Fruit fly (Drosophila melanogaster) whole organism, prepupa: ENCODE data around the gene CG15547.

Experiments
- CG6276 ChIP-seq: fragments of 200-800 bp; sonication (Bioruptor generic); optimal IDR thresholded peaks from 2 replicates; lab custom pipeline; 2017; ENCODE audit warnings: missing biosample characterization, mild to moderate bottlenecking, missing genetic modification characterization
- CG8319 ChIP-seq: fragments of 200-800 bp; sonication (Bioruptor generic); optimal IDR thresholded peaks from 3 replicates; lab custom pipeline; 2016; ENCODE audit warnings: missing biosample characterization, missing genetic modification characterization
- Met ChIP-seq: fragments of 200-800 bp; sonication (Bioruptor generic); optimal IDR thresholded peaks from 3 replicates; lab custom pipeline; 2016; ENCODE audit warnings: missing biosample characterization, missing genetic modification characterization

- no peak for TF ChIP-seq CG6276 (GFP tag; lab: Kevin White, UChicago)
- TF ChIP-seq CG8319 (GFP tag; lab: Kevin White, UChicago) = no peak
- no peak for TF ChIP-seq Met
Observed at dm6 chr3R:30922414-30922813, 39.1 kb upstream of the CG15547 start.
